Fruit fly (Drosophila melanogaster): ENCODE results near the gene TpnC73F.

TpnC73F gene

DNA sequence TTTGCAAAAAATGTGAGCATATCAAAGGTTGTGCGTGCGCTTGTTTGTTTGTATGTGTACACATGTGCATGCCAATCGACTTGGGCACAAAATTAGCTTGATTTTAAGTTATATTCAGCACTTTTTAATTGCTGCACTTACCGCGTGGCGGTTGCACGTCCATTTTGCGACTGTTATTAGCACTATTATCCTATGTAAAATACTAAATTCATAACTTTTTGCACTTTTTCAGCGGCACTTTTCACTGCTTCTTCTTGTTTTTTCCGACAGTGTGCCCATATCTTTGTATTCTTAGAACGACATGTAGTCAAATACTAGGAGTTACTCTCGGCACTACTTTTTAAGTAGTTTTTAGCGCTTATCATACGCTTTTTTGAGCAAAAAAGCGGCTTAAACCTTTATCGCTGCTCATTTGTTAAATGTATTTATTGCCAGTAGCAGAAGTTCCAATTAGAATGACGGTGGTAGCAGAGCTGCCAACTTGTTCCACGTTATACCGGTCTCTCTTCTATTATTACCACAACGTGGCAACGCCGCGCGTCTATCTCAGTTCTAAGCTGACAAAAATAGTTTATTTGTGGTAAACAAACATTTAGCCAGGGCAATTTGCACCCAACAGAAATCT, 3.5 kb upstream of the TpnC73F start, which contains the start of the genes scaf6 and Papst2:
scaf6 (minus strand) TSS at position 278 of the 625 bp plus-strand sequence.
Papst2 (plus strand) TSS at position 501 of the 625 bp plus-strand sequence.
- TF ChIP-seq CG17801 (GFP tag; optimal IDR thresholded peaks at IDR 0.05; ENCODE audit: partially characterized antibody), result peak; percentile 38

DNA sequence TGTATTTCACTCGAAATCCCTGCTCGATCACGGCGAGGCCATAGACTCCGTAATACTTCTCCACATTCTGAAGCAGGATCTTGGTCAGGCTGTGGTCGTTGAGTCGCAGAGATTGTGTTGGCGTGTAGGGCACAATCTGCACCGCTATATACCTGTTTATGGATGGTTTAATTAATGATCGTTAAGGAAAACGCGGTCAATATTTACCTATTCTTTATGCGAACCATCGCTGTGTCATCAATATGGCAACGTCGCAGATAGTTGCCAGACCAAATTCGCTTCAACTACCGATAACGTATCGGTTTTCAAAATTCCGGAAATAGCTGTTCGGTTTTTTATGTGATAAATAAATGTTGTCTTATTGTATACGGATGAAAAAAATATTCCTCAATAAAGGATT, 1.1 kb upstream of the TpnC73F start, which contains the start of gene Pop5:
Pop5 (minus strand) TSS at position 240 of the 400 bp plus-strand sequence.
- peak; percentile 2 for TF ChIP-seq CG17801 (GFP tag; optimal IDR thresholded peaks at IDR 0.05; ENCODE audit: partially characterized antibody)

DNA sequence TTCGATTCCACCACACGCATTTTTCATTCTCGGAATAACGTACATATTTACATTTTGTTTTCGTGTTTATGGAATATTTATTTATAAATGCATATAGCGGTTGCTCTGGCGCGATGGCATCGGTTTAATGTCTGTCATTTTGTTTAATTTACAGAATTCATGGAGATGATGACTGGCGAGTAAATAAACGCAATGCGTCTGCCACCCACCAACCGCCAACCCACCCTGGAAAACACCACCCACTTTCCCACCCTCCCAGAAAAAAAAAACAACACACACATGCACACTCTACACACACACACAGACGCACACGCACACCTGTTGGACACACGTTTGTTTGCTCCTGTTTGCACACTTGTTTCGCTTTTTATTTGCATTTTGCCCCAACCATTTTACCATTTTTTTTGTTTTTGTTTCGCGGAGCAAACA, 2.0 kb downstream of the TpnC73F start:
- TF ChIP-seq CG17801 (GFP tag; optimal IDR thresholded peaks at IDR 0.05; ENCODE audit: partially characterized antibody), result no peak

DNA sequence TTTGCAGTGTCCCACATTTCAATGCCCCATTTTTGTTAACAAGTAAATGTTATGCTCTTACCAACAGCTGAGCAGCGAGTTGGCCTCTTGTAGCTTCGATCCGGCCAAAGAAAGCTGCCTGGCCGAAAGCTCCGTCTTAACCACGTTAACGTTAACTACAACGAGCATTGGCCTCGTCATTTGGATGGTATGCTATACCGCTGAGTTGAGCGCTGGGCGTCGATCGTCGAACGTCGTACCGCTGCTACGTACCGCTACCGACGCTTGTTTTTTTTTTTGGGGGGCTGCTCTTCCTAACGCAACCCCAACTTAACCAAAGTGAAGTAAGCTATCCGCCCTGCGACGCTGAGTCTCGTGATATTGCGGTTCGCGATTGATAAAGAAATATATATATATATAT, 3.5 kb downstream of the TpnC73F start, which contains the start of gene rogdi:
rogdi (plus strand) TSS at position 199 of the 400 bp plus-strand sequence.
- TF ChIP-seq CG17801 (GFP tag; optimal IDR thresholded peaks at IDR 0.05; ENCODE audit: partially characterized antibody), result no peak

DNA sequence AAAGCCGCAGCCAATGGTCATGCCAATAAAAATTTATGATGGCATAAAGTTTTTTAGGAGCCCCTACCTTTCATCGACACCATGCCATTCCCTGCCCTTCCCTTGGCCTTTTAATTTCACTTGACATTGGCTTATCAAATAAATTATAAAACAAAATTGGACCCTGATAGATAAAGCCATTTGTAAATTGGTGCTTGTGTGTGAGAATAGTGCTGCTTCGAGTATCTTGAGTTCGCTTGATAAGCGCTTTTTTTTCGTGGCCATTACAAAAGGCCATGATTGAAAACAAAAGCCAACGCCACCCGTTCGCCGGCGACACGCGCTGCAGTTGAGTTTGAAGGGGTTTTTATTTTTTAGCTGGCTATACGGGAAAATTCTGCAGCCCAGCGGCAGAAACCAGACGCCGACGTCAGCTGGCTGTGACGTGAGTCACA, 4.1 kb downstream of the TpnC73F start:
- peak; percentile 12 for TF ChIP-seq CG17801 (GFP tag; optimal IDR thresholded peaks at IDR 0.05; ENCODE audit: partially characterized antibody)

DNA sequence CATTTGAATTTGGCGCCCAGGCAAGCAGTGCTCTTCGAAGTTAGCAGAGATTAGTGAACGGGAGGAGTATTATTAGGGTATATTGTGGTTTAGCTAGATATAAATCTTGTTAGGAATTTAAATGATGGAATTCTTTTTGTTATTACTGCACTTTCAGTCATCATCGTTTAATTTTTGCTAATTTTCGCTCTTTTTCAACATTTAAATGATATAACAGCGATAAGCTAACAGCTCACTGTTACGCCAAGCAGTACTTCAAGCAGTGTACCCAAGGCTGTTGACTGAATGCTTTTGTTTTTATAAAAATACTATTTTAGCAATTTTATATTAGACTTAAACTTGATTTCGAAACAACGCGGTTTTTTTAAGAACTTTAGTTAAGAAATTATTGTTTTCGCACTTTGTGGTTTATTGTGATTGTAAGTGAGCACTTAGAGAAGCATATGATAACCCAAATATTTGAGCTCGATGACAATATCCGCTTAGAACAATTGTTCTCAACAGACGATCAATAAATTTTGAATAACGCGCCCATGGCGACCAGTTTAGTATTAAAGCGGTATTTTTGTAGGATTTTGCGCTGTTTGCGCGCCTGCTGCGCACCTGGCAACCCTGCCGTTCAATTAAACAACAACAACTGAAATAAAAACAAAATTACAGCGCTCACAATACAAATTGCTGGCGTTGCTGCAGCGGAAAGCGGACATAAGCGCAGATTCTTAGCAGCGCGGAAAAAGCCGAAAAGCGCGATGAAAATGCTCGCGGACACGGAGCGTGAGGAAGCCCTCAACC, 5.0 kb downstream of the TpnC73F start:
- TF ChIP-seq CG17801 (GFP tag; optimal IDR thresholded peaks at IDR 0.05; ENCODE audit: partially characterized antibody), result no peak

DNA sequence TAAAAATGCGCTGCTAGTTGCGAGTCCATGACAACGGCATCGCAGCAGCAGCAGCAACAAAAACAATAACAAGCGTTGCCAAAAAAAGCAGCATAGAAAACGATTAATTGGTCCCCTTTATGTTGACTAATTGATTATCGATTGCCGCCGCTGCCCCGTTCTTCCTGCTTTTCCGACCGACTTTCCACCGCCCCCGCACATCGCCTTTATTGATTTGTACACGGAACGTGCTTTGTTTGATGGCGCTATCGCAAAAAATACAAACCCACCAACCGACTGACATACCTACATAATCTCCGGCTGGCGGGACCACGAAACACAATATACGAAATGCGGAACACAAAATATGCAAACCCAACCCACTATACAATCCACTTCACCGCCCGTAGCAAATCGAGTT, 5.6 kb downstream of the TpnC73F start:
- TF ChIP-seq CG17801 (GFP tag; optimal IDR thresholded peaks at IDR 0.05; ENCODE audit: partially characterized antibody), result no peak

DNA sequence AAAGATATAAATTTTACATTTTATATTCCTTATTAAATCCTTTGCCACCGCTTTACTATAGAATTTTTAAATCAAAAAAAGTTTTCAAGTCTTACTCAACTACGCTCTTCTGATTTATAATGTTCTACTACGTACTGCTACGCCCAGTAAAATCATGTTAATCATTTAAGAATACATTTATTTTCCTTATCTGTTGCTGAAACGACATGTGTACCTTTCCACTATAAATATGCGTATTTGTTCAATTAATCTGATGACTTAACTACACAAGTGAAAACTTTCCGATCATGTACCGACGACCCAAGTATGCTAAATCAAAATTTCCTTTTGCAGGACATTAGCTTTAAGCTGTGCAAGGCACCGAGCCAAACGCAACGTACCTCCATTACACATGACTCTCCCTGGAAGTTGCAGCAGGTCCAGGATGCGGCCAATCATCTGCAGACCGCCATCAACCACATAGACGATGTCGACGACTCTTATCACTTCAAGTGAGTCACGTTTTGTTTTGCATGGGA, 6.6 kb downstream of the TpnC73F start:
- no peak for TF ChIP-seq CG17801 (GFP tag; optimal IDR thresholded peaks at IDR 0.05; ENCODE audit: partially characterized antibody)

DNA sequence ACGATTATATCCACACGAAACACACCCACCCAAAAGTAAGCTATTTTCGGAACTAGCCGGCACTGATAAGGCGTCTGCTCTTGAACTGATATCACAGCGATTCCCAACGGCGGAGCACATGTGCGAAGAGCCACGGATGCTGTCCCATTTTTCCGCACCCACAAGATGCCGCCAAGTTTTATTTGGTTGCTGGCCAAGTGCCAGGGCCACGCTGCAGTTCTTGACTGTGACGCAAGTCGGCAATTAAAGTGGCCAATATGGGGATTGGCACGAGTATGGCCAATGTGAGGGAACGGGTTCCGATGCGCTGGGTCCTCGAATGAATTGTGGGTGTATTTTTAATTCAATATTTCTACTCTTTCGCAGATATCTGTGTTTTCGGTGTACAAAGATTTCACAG, 8.1 kb downstream of the TpnC73F start:
- no peak for TF ChIP-seq CG17801 (GFP tag; optimal IDR thresholded peaks at IDR 0.05; ENCODE audit: partially characterized antibody)

DNA sequence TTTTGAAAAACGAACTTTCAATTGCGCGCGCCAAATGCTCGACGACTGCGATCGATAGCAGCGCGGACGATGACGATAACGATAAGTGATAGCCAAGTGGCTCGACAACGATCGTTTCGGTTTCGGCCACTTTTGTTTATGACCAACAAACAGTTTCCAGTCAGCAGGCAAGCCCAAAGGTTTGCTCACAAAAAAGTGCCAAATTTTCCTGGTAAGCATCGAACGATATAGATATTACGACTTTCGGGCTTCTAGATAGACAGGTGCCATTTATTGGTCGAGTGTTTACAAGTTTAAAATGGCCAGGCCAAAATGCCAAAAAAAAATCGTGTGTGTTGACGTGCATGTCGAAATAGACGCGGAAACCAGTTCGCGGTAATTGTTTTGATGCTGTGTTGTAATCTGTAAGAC, 9.6 kb downstream of the TpnC73F start, which contains the start of gene CG7724:
CG7724 (plus strand) TSS at position 147 of the 411 bp plus-strand sequence.
- TF ChIP-seq CG17801 (GFP tag; optimal IDR thresholded peaks at IDR 0.05; ENCODE audit: partially characterized antibody), result peak; percentile 5

DNA sequence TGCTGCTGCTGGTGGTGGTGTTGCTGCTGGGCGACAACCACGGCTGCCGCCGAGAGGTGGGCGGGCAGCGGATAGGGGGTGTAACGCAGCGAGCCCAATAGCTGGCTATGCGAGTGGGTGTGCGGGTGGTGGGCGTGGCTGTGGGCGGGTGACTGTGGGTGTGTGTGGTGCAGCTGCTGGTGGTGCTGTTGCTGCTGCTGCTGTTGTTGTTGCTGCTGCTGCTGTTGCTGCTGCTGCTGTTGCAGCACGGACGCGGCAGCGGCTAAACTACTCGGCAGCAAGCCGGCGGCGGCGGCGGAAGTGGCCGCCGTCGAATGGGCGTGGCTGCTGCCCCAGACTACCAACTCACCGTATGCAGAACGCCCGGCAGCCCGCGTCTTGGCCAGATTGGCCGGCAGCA, 31.4 kb downstream of the TpnC73F start:
- TF ChIP-seq CG17801 (GFP tag; optimal IDR thresholded peaks at IDR 0.05; ENCODE audit: partially characterized antibody), result no peak
